Fruit fly (Drosophila melanogaster): ENCODE measurements around the gene CG18268.

DNA sequence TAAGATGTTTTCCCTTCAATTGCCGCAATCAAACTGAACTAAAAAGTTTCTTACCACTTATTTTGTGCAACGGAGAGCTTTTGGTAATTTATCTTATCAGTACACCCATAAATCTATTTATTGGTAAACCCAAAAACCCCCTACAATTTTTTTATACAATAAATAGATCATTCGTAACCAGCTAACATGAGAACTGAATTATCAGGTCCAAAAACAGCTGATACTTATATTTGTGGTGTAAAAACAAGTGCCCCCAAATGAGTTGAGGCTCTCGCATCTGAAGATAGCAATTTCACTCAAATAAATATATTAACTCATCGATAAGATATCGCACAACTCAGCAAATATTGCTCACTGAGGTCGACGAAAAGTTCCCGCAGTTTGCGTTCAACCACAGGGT is 16.3 kb downstream of the CG18268 start, which contains the start of gene CG18748:
- TF ChIP-seq CG1620 (GFP tag; optimal IDR thresholded peaks at IDR 0.05) (no peak), CG7101 (tag; optimal IDR thresholded peaks at IDR 0.05) (no peak)
